Fruit fly (Drosophila melanogaster) whole organism: ENCODE data around the gene CG42449.

Experiments
- CG8478 ChIP-seq: fragments of >200 bp; optimal IDR thresholded peaks from 2 replicates; lab custom pipeline; 2018; ENCODE audit warnings: inconsistent platforms
- Dll ChIP-seq: fragments of >200 bp; optimal IDR thresholded peaks from 2 replicates; lab custom pipeline; 2017
- EcR ChIP-seq, 2 experiments: fragments of >200 bp; optimal IDR thresholded peaks; 2 replicates each; lab custom pipeline; 2017; ENCODE audit warnings: missing biosample characterization in 2 of 2, missing genetic modification characterization in 2 of 2, missing genetic modification reagents in 2 of 2
- psq ChIP-seq: fragments of >200 bp; optimal IDR thresholded peaks from 2 replicates; lab custom pipeline; 2017

- TF ChIP-seq CG8478 (no peak), EcR (GFP tag; optimal IDR thresholded peaks at IDR 0.05; lab: Kevin White, UChicago) (no peak), psq (no peak), Dll (lab: Kevin White, UChicago) (no peak)
Observed at dm6 chrX:5689417-5690215, 6.6 kb downstream of the CG42449 start, which contains the start of the genes PGAP1 and cv.
